Fruit fly (Drosophila melanogaster): ENCODE measurements around the gene fng.

Gene fng

DNA sequence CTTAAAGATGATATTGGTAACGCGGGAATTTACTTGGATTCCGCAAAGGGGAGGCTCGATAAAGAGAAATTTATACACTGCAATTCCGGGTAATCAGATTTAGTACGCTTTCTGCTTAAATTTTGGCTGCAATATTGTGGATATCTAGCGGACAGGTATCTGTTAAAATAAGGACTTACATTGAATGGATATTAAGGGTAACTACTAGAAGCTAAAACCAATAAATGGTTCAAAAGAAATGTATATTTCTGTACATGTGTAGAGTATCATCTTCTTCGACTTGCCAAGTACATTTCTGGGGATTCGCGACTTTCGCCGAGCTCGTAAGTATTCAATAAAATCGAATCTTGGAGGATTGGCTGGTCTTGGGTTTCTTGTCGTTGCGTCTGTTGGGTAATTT is 19.9 kb downstream of the fng start:
- TF ChIP-seq h (GFP tag; optimal IDR thresholded peaks at IDR 0.05) (no peak), dsf (GFP tag; optimal IDR thresholded peaks at IDR 0.05; ENCODE audit: borderline replicate concordance) (no peak), pan (optimal IDR thresholded peaks at IDR 0.05) (no peak), OdsH (GFP tag; optimal IDR thresholded peaks at IDR 0.05) (no peak), sv (GFP tag; optimal IDR thresholded peaks at IDR 0.05) (no peak), dl (GFP tag; optimal IDR thresholded peaks at IDR 0.05; ENCODE audit: insufficient read depth in 1 of 2, partially characterized antibody in 2 of 2) (no peak), dmrt93B (GFP tag; optimal IDR thresholded peaks at IDR 0.05) (no peak), Jra (GFP tag; optimal IDR thresholded peaks at IDR 0.05) (no peak), rgr (GFP tag; optimal IDR thresholded peaks at IDR 0.05) (no peak), CG32264 (GFP tag; optimal IDR thresholded peaks at IDR 0.05) (no peak), sage (GFP tag; optimal IDR thresholded peaks at IDR 0.05) (no peak), CG9705 (GFP tag; optimal IDR thresholded peaks at IDR 0.05) (no peak), Mio (GFP tag; optimal IDR thresholded peaks at IDR 0.05) (no peak), br (GFP tag; optimal IDR thresholded peaks at IDR 0.05) (no peak)

DNA sequence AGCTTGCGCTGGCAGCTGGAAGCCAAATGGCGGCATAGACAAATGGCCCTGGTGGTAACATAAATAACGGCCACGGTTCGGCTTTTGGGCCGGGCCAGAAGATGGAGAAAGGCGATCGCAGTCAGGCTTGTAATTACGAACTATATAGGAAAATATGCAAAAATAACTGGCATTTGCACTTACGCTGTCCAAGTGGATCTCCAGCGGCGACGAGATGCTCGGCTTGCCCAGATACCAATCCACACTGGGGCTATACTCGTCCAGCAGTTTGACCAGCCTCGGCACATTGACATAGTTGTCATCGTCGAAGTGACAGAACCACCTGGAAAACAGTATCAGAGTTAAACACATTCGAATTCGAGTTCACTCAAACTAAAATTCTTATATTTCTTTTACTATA is 21.8 kb downstream of the fng start, which contains the start of gene CG10589:
CG10589 (plus strand) TSS at position 301 of the 400 bp plus-strand sequence.
- no peak for TF ChIP-seq foxo (GFP tag; optimal IDR thresholded peaks at IDR 0.05)
- no peak for TF ChIP-seq rgr (GFP tag; optimal IDR thresholded peaks at IDR 0.05)
- TF ChIP-seq sv (GFP tag; optimal IDR thresholded peaks at IDR 0.05) = no peak

DNA sequence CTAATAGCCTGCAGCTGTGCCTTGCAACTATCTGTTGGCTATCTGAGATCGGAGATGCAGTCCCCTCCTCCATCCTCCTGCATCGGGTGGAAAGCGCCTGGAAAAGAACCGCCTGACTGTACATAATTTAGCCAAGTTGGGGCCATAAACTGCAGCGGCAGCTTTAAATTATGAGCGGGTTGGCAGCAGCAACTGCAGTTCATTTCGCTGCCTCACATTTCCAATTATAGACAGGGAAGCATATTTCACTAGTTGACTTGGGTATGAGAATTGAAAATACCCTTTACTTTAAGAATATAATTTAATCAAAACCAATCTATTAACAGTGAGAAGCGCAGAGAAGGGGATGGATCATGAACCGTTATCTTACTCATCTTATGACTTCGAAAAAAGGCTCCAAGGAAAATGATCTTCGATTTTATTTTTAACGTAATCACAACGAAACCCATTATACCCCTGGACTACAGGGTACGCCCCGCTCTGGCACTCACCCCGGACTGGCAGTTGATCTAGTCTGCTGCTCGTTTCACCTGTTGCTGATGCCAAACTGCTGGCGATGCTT is 26.2 kb downstream of the fng start:
- TF ChIP-seq br (GFP tag; optimal IDR thresholded peaks at IDR 0.05) = no peak
- no peak for TF ChIP-seq tai (GFP tag; optimal IDR thresholded peaks at IDR 0.05)
- TF ChIP-seq fru (GFP tag; optimal IDR thresholded peaks at IDR 0.05) = peak; percentile 6
- TF ChIP-seq sage (GFP tag; optimal IDR thresholded peaks at IDR 0.05) = no peak
- TF ChIP-seq h (GFP tag; optimal IDR thresholded peaks at IDR 0.05) = no peak
- TF ChIP-seq OdsH (GFP tag; optimal IDR thresholded peaks at IDR 0.05) = no peak
- peak; percentile 18 for TF ChIP-seq woc (GFP tag; optimal IDR thresholded peaks at IDR 0.05)
- no peak for TF ChIP-seq Rel (GFP tag; optimal IDR thresholded peaks at IDR 0.05)
- TF ChIP-seq Rel (tag; optimal IDR thresholded peaks at IDR 0.05) = no peak
- no peak for TF ChIP-seq Mio (GFP tag; optimal IDR thresholded peaks at IDR 0.05)
- peak; percentile 30 for TF ChIP-seq rgr (GFP tag; optimal IDR thresholded peaks at IDR 0.05)
- no peak for TF ChIP-seq Abd-B (GFP tag; optimal IDR thresholded peaks at IDR 0.05)
- TF ChIP-seq Hr78 (GFP tag; optimal IDR thresholded peaks at IDR 0.05) = no peak
- TF ChIP-seq foxo (GFP tag; optimal IDR thresholded peaks at IDR 0.05) = peak in 1 of 2 experiments; percentile 30
- TF ChIP-seq ey (GFP tag; optimal IDR thresholded peaks at IDR 0.05) = peak; percentile 34
- TF ChIP-seq jim (GFP tag; optimal IDR thresholded peaks at IDR 0.05) = no peak
- no peak for TF ChIP-seq Sp1 (GFP tag; optimal IDR thresholded peaks at IDR 0.05)

DNA sequence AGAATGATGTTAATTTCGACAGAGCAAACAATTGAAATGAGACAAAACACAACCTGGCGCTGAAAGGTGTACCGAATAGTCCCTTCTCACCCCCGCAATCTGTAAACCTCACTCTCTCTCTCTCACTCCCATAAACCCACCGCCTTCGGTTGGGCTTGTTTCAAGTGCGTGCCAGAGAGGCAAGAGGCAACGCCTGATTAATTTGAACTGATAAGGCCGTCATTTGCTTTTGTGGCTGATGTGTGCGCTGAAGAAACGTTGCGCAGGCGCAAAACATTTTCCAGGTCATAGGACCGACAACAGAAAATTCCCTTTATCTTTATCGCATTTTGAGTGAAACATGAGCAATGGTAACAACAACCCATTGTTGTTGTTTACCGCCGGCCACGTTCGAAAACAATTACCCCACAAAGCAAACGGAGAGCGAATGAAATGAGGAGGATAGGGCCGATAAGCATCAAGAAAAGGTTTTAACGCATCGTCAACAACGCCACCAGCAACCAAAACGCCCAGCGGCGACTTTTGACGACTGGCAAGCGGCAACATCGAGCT is 27.0 kb downstream of the fng start:
- TF ChIP-seq fru (GFP tag; optimal IDR thresholded peaks at IDR 0.05) (no peak), lola (GFP tag; optimal IDR thresholded peaks at IDR 0.05) (no peak), Jra (GFP tag; optimal IDR thresholded peaks at IDR 0.05) (no peak), Dfd (GFP tag; optimal IDR thresholded peaks at IDR 0.05) (no peak), HLH106 (tag; optimal IDR thresholded peaks at IDR 0.05) (no peak), OdsH (GFP tag; optimal IDR thresholded peaks at IDR 0.05) (no peak), rgr (GFP tag; optimal IDR thresholded peaks at IDR 0.05) (no peak)

DNA sequence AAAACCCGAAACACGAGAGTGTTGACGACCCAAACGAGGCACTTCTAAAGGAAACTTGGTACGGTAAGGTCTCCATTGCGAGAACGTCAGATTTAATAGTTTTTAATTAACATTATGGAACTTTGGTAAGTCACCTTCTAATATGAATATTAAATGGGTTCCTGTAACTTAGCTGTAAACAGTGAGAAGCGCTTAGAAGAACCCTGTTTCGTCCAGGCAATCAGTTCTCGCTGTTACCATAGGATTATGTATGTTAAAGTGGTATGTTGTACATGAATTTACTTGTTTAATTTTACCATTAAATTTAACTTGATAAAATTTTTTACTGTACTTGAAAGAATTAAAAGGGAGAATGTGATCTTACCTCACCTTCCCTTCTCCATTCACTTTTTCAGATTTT is 27.5 kb downstream of the fng start:
- TF ChIP-seq Vsx2 (GFP tag; optimal IDR thresholded peaks at IDR 0.05; ENCODE audit: partially characterized antibody) = no peak
- TF ChIP-seq CG9705 (GFP tag; optimal IDR thresholded peaks at IDR 0.05) = no peak
- TF ChIP-seq lola (GFP tag; optimal IDR thresholded peaks at IDR 0.05) = no peak
- TF ChIP-seq usp (GFP tag; optimal IDR thresholded peaks at IDR 0.05) = no peak
- no peak for TF ChIP-seq Mio (GFP tag; optimal IDR thresholded peaks at IDR 0.05)
- TF ChIP-seq rgr (GFP tag; optimal IDR thresholded peaks at IDR 0.05) = no peak
- TF ChIP-seq CG32264 (GFP tag; optimal IDR thresholded peaks at IDR 0.05) = no peak
- TF ChIP-seq CrebA (GFP tag; optimal IDR thresholded peaks at IDR 0.05; ENCODE audit: borderline replicate concordance) = no peak
- TF ChIP-seq br (GFP tag; optimal IDR thresholded peaks at IDR 0.05) = no peak
